Worm (Caenorhabditis elegans) whole organism, early embryonic: Measurements from ENCODE around the gene srw-66.

ENCODE experiments used
- ama-1 ChIP-seq: fragments of 150-350 bp; optimal IDR thresholded peaks from 2 replicates; lab custom pipeline; 2014
- flt-1 ChIP-seq: fragments of 200-800 bp; sonication (Bioruptor generic); IDR thresholded peaks from 2 replicates; pipeline ENCODE4 v1.3.6; 2022; ENCODE audit warnings: missing genetic modification characterization, missing compliant biosample characterization

- TF ChIP-seq flt-1 (GFP tag; lab: Robert Waterston, UW) = no peak
- TF ChIP-seq ama-1 (lab: Kevin White, UChicago) = no peak
These were observed 33.9 kb downstream of the srw-66 start for ce11 chrII:1237845-1238244.
